Fruit fly (Drosophila melanogaster): ENCODE data around the gene Lk6.
A peak's percentile ranks its signal among the peaks of the same experiment; 100 is the strongest.

- TF ChIP-seq pad (GFP tag; optimal IDR thresholded peaks at IDR 0.05) (no peak), ovo (GFP tag; optimal IDR thresholded peaks at IDR 0.05) (no peak), CG7045 (GFP tag; optimal IDR thresholded peaks at IDR 0.05) (peak; percentile 11), CG7101 (tag; optimal IDR thresholded peaks at IDR 0.05) (no peak), kay (GFP tag; ENCODE audit: borderline replicate concordance) (no peak), CG5204 (GFP tag; optimal IDR thresholded peaks at IDR 0.05) (no peak), cnc (optimal IDR thresholded peaks at IDR 0.05) (no peak), CG11617 (GFP tag; optimal IDR thresholded peaks at IDR 0.05) (no peak), Mnt (GFP tag; optimal IDR thresholded peaks at IDR 0.05) (peak; percentile 66), Hr96 (GFP tag; optimal IDR thresholded peaks at IDR 0.05) (no peak), toe (GFP tag; optimal IDR thresholded peaks at IDR 0.05) (no peak)
These were observed 12.8 kb upstream of the Lk6 start for dm6 chr3R:11777058-11777457.

Data from whole organism, adult.